Fruit fly (Drosophila melanogaster): ENCODE data around the gene CG7168.

dm6 chr3R:18196991-18197801, 28.7 kb downstream of the CG7168 start:
- TF ChIP-seq HLH106 (tag; optimal IDR thresholded peaks at IDR 0.05) (peak; percentile 53), dmrt93B (GFP tag; optimal IDR thresholded peaks at IDR 0.05) (peak; percentile 56), dl (GFP tag; optimal IDR thresholded peaks at IDR 0.05; ENCODE audit: insufficient read depth in 1 of 2, partially characterized antibody in 2 of 2) (peak; percentile 94 to 95), brk (GFP tag; optimal IDR thresholded peaks at IDR 0.05) (no peak)

Data from whole organism, wandering third instar larva.